Fruit fly (Drosophila melanogaster) whole organism, embryonic: ENCODE data around the gene lin-28.

Source experiments
- ATbp ChIP-seq: fragments of 200-800 bp; sonication (Bioruptor generic); optimal IDR thresholded peaks from 2 replicates; lab custom pipeline; 2017; ENCODE audit warnings: missing biosample characterization, mild to moderate bottlenecking, missing genetic modification characterization, missing genetic modification reagents
- Asciz ChIP-seq: fragments of 200-800 bp; sonication (Bioruptor generic); optimal IDR thresholded peaks from 2 replicates; lab custom pipeline; 2017; ENCODE audit warnings: missing biosample characterization, mild to moderate bottlenecking, missing genetic modification characterization, missing genetic modification reagents
- Atf3 ChIP-seq: fragments of 200-800 bp; sonication (Bioruptor generic); optimal IDR thresholded peaks from 3 replicates; lab custom pipeline; 2016; ENCODE audit warnings: missing biosample characterization, missing genetic modification characterization
- Atf6 ChIP-seq: fragments of 200-800 bp; sonication (Bioruptor generic); IDR thresholded peaks from 2 replicates; pipeline ENCODE4 v1.3.6; 2022; ENCODE audit warnings: missing biosample characterization, missing genetic modification characterization
- CG10209 ChIP-seq: fragments of 200-800 bp; sonication (Bioruptor generic); optimal IDR thresholded peaks from 3 replicates; lab custom pipeline; 2017; ENCODE audit warnings: missing biosample characterization, mild to moderate bottlenecking, missing genetic modification characterization, missing genetic modification reagents
- CG12071 ChIP-seq: fragments of 200-800 bp; sonication (Bioruptor generic); optimal IDR thresholded peaks from 3 replicates; lab custom pipeline; 2018; ENCODE audit warnings: missing biosample characterization, mild to moderate bottlenecking, missing genetic modification characterization
- CG16779 ChIP-seq: fragments of 200-800 bp; sonication (Bioruptor generic); IDR thresholded peaks from 2 replicates; pipeline ENCODE4 v1.3.6; 2022; ENCODE audit warnings: missing biosample characterization, missing genetic modification characterization
- CG18262 ChIP-seq: fragments of 200-800 bp; optimal IDR thresholded peaks from 3 replicates; lab custom pipeline; 2019; ENCODE audit warnings: missing biosample characterization, mild to moderate bottlenecking, missing genetic modification characterization, moderate library complexity
- CG32532 ChIP-seq: fragments of 200-800 bp; sonication (Bioruptor generic); IDR thresholded peaks from 2 replicates; pipeline ENCODE4 v1.3.6; 2022; ENCODE audit warnings: missing biosample characterization, missing genetic modification characterization
- CG32767 ChIP-seq: fragments of 200-800 bp; sonication (Bioruptor generic); IDR thresholded peaks from 2 replicates; pipeline ENCODE4 v1.3.6; 2022; ENCODE audit warnings: missing biosample characterization, missing genetic modification characterization
- CG33557 ChIP-seq: fragments of 200-800 bp; sonication (Bioruptor generic); optimal IDR thresholded peaks from 2 replicates; lab custom pipeline; 2019; ENCODE audit warnings: missing biosample characterization, mild to moderate bottlenecking, missing genetic modification characterization, moderate library complexity
- CG42726 ChIP-seq: fragments of 200-800 bp; sonication (Bioruptor generic); IDR thresholded peaks from 2 replicates; pipeline ENCODE4 v1.3.6; 2022; ENCODE audit warnings: missing biosample characterization, missing genetic modification characterization; ENCODE audit not compliant: partially characterized antibody
- CG5180 ChIP-seq: fragments of 200-800 bp; sonication (Bioruptor generic); optimal IDR thresholded peaks from 3 replicates; lab custom pipeline; 2017; ENCODE audit warnings: missing biosample characterization, missing genetic modification characterization, mild to moderate bottlenecking, moderate library complexity, missing genetic modification reagents
- CG6791 ChIP-seq: fragments of 200-800 bp; sonication (Bioruptor generic); IDR thresholded peaks from 3 replicates; pipeline ENCODE4 v1.3.6; 2022; ENCODE audit warnings: missing biosample characterization, missing genetic modification characterization; ENCODE audit not compliant: partially characterized antibody
- CG6813 ChIP-seq: fragments of 200-800 bp; sonication (Bioruptor generic); optimal IDR thresholded peaks from 2 replicates; lab custom pipeline; 2017; ENCODE audit warnings: missing biosample characterization, missing genetic modification characterization, mild to moderate bottlenecking, moderate library complexity, missing genetic modification reagents
- CG7839 ChIP-seq: fragments of 200-800 bp; sonication (Bioruptor generic); optimal IDR thresholded peaks from 3 replicates; lab custom pipeline; 2018; ENCODE audit warnings: missing biosample characterization, mild to moderate bottlenecking, missing genetic modification characterization, moderate library complexity
- Ets65A ChIP-seq: fragments of 200-800 bp; sonication (Bioruptor generic); peaks from one replicate; lab custom pipeline; 2016; ENCODE audit warnings: missing biosample characterization, missing genetic modification characterization
- HLH4C ChIP-seq: fragments of 200-800 bp; sonication (Bioruptor generic); IDR thresholded peaks from 3 replicates; pipeline ENCODE4 v1.3.6; 2022; ENCODE audit warnings: missing biosample characterization, missing genetic modification characterization; ENCODE audit not compliant: partially characterized antibody
- Mrtf ChIP-seq: fragments of 200-800 bp; sonication (Bioruptor generic); IDR thresholded peaks from 3 replicates; pipeline ENCODE4 v1.3.6; 2022; ENCODE audit warnings: missing biosample characterization, missing genetic modification characterization
- NC2α ChIP-seq: fragments of 200-800 bp; sonication (Bioruptor generic); optimal IDR thresholded peaks from 2 replicates; lab custom pipeline; 2016; ENCODE audit warnings: missing biosample characterization, missing genetic modification characterization
- Opbp ChIP-seq: fragments of 200-800 bp; sonication (Bioruptor generic); IDR thresholded peaks from 3 replicates; pipeline ENCODE4 v1.3.6; 2022; ENCODE audit warnings: missing biosample characterization, missing genetic modification characterization; ENCODE audit not compliant: partially characterized antibody
- Stat92E ChIP-seq, 3 experiments: fragments of >200 bp in 2 of 3; fragments of 200-800 bp in 1 of 3; sonication (Bioruptor generic) in 1 of 3; optimal IDR thresholded peaks; 2 replicates each; lab custom pipeline; 2017 to 2019; ENCODE audit warnings: missing biosample characterization in 3 of 3, missing genetic modification characterization in 3 of 3, mild to moderate bottlenecking in 1 of 3, moderate library complexity in 1 of 3
- amos ChIP-seq: fragments of 200-800 bp; sonication (Bioruptor generic); IDR thresholded peaks from 2 replicates; pipeline ENCODE4 v1.3.6; 2022; ENCODE audit warnings: missing biosample characterization, missing genetic modification characterization; ENCODE audit not compliant: partially characterized antibody
- bbx ChIP-seq: fragments of 200-800 bp; sonication (Bioruptor generic); IDR thresholded peaks from 2 replicates; pipeline ENCODE4 v1.3.6; 2022; ENCODE audit warnings: missing biosample characterization, missing genetic modification characterization; ENCODE audit not compliant: partially characterized antibody
- croc ChIP-seq: fragments of 200-800 bp; sonication (Bioruptor generic); conservative IDR thresholded peaks from 3 replicates; pipeline ENCODE4 v1.3.6; 2022; ENCODE audit warnings: missing biosample characterization, missing genetic modification characterization
- disco-r ChIP-seq: fragments of 200-800 bp; sonication (Bioruptor generic); optimal IDR thresholded peaks from 2 replicates; lab custom pipeline; 2016; ENCODE audit warnings: missing biosample characterization, missing genetic modification characterization
- esg ChIP-seq: fragments of 200-800 bp; sonication (Bioruptor generic); conservative IDR thresholded peaks from 2 replicates; pipeline ENCODE4 v1.3.6; 2022; ENCODE audit warnings: missing biosample characterization, missing genetic modification characterization
- fd102C ChIP-seq: fragments of 200-800 bp; sonication (Bioruptor generic); optimal IDR thresholded peaks from 2 replicates; lab custom pipeline; 2018; ENCODE audit warnings: missing biosample characterization, mild to moderate bottlenecking, missing genetic modification characterization, moderate library complexity
- inv ChIP-seq: fragments of 200-800 bp; sonication (Bioruptor generic); IDR thresholded peaks from 2 replicates; pipeline ENCODE4 v1.3.6; 2022; ENCODE audit warnings: missing biosample characterization, missing genetic modification characterization; ENCODE audit not compliant: partially characterized antibody
- jumu ChIP-seq: fragments of 200-800 bp; sonication (Bioruptor generic); optimal IDR thresholded peaks from 3 replicates; lab custom pipeline; 2016; ENCODE audit warnings: missing biosample characterization, missing genetic modification characterization
- kah ChIP-seq: fragments of 200-800 bp; sonication (Bioruptor generic); optimal IDR thresholded peaks from 2 replicates; lab custom pipeline; 2018; ENCODE audit warnings: missing biosample characterization, mild to moderate bottlenecking, missing genetic modification characterization
- kay ChIP-seq: fragments of 200-800 bp; sonication (Bioruptor generic); optimal IDR thresholded peaks from 2 replicates; lab custom pipeline; 2016; ENCODE audit warnings: missing biosample characterization, missing genetic modification characterization
- lbe ChIP-seq: fragments of 200-800 bp; sonication (Bioruptor generic); optimal IDR thresholded peaks from 2 replicates; lab custom pipeline; 2016; ENCODE audit warnings: missing biosample characterization, mild to moderate bottlenecking, missing genetic modification characterization
- luna ChIP-seq: fragments of 200-800 bp; sonication (Bioruptor generic); optimal IDR thresholded peaks from 2 replicates; lab custom pipeline; 2016; ENCODE audit warnings: missing biosample characterization, missing genetic modification characterization
- odd ChIP-seq: fragments of 200-800 bp; sonication (Bioruptor generic); optimal IDR thresholded peaks from 2 replicates; lab custom pipeline; 2017; ENCODE audit warnings: missing biosample characterization, mild to moderate bottlenecking, missing genetic modification characterization
- pum ChIP-seq: fragments of 200-800 bp; sonication (Bioruptor generic); optimal IDR thresholded peaks from 2 replicates; lab custom pipeline; 2016; ENCODE audit warnings: missing biosample characterization, missing genetic modification characterization
- row ChIP-seq: fragments of 200-800 bp; sonication (Bioruptor generic); IDR thresholded peaks from 3 replicates; pipeline ENCODE4 v1.3.6; 2022; ENCODE audit warnings: missing biosample characterization, missing genetic modification characterization
- run ChIP-seq: fragments of 200-800 bp; sonication (Bioruptor generic); optimal IDR thresholded peaks from 3 replicates; lab custom pipeline; 2018; ENCODE audit warnings: missing biosample characterization, mild to moderate bottlenecking, missing genetic modification characterization
- scrt ChIP-seq: fragments of 200-800 bp; sonication (Bioruptor generic); optimal IDR thresholded peaks from 2 replicates; lab custom pipeline; 2018; ENCODE audit warnings: missing biosample characterization, mild to moderate bottlenecking, missing genetic modification characterization, moderate library complexity
- sima ChIP-seq: fragments of 200-800 bp; sonication (Bioruptor generic); optimal IDR thresholded peaks from 2 replicates; lab custom pipeline; 2016; ENCODE audit warnings: missing biosample characterization, missing genetic modification characterization
- slou ChIP-seq: fragments of 200-800 bp; sonication (Bioruptor generic); optimal IDR thresholded peaks from 3 replicates; lab custom pipeline; 2016; ENCODE audit warnings: missing biosample characterization, missing genetic modification characterization
- sna ChIP-seq: fragments of 200-800 bp; sonication (Bioruptor generic); IDR thresholded peaks from 2 replicates; pipeline ENCODE4 v1.3.6; 2022; ENCODE audit warnings: missing biosample characterization, missing genetic modification characterization; ENCODE audit not compliant: partially characterized antibody
- tap ChIP-seq: fragments of 200-800 bp; optimal IDR thresholded peaks from 3 replicates; lab custom pipeline; 2019; ENCODE audit warnings: missing biosample characterization, mild to moderate bottlenecking, missing genetic modification characterization, moderate library complexity
- tio ChIP-seq: fragments of 200-800 bp; sonication (Bioruptor generic); optimal IDR thresholded peaks from 2 replicates; lab custom pipeline; 2017; ENCODE audit warnings: missing biosample characterization, missing genetic modification characterization, inconsistent platforms
- twi ChIP-seq: fragments of 200-800 bp; optimal IDR thresholded peaks from 2 replicates; lab custom pipeline; 2019; ENCODE audit warnings: missing biosample characterization, mild to moderate bottlenecking, missing genetic modification characterization, moderate library complexity
- wek ChIP-seq: fragments of 200-800 bp; sonication (Bioruptor generic); optimal IDR thresholded peaks from 3 replicates; lab custom pipeline; 2018; ENCODE audit warnings: missing biosample characterization, mild to moderate bottlenecking, missing genetic modification characterization, moderate library complexity
- wor ChIP-seq: fragments of 200-800 bp; sonication (Bioruptor generic); IDR thresholded peaks from 2 replicates; pipeline ENCODE4 v1.3.6; 2022; ENCODE audit warnings: missing biosample characterization, missing genetic modification characterization
- yki ChIP-seq: fragments of >200 bp; optimal IDR thresholded peaks from 3 replicates; lab custom pipeline; 2018
- z ChIP-seq: fragments of 200-800 bp; sonication (Bioruptor generic); IDR thresholded peaks from 3 replicates; pipeline ENCODE4 v1.3.6; 2022; ENCODE audit warnings: missing biosample characterization, missing genetic modification characterization
- zfh1 ChIP-seq: fragments of 200-800 bp; sonication (Bioruptor generic); IDR thresholded peaks from 3 replicates; pipeline ENCODE4 v1.3.6; 2022; ENCODE audit warnings: missing biosample characterization, missing genetic modification characterization

Gene lin-28

DNA sequence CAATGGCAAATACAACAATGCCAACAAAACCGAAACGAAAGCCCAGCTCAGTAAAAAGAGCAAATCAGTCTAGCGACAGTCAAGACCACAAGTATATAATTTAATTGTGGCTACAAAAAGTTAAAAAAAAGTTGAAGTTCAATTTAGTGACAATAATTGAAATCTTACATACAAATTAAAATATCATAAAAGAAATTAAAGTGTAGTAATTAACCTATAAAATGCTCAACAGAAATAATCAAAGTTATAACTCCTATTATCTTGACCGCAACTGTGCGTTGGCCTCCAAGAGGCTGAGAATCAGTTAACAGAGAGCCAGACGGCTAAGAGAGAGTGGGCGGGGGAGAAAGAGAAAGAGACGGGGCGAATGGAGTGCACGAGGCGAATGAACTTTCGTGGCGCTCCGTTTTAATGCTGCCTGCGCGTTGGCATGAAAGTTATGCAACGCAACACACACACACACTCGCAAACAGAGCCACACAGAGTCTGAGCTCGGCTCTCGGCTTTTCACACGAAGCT is 42.7 kb upstream of the lin-28 start (continued):
- TF ChIP-seq wek (GFP tag; lab: Kevin White, UChicago): peak; percentile 56
- no peak for TF ChIP-seq CG16779 (GFP tag; lab: Robert Waterston, UW)
- TF ChIP-seq kay (GFP tag; lab: Kevin White, UChicago): peak; percentile 37
- peak; percentile 73 for TF ChIP-seq run (tag; lab: Kevin White, UChicago)
- TF ChIP-seq tap (tag; lab: Kevin White, UChicago): peak; percentile 82
- TF ChIP-seq kah (GFP tag; lab: Kevin White, UChicago): peak; percentile 63
- TF ChIP-seq zfh1 (GFP tag; lab: Robert Waterston, UW): 0 out of 3 replicates have a peak, but pooled peaks have one; percentile 23
- TF ChIP-seq NC2α (GFP tag; lab: Kevin White, UChicago): peak; percentile 17
- TF ChIP-seq ATbp (GFP tag; lab: Kevin White, UChicago): peak; percentile 82
- peak; percentile 86 for TF ChIP-seq Ets65A (GFP tag; lab: Kevin White, UChicago)
- TF ChIP-seq CG32532 (GFP tag; lab: Robert Waterston, UW): no peak
- TF ChIP-seq Atf6 (GFP tag; lab: Robert Waterston, UW): peak; percentile 41; the same call in 1 of the 2 replicates
- peak in 1 of 3 experiments; percentile 83 for TF ChIP-seq Stat92E (GFP tag; optimal IDR thresholded peaks at IDR 0.05; lab: Kevin White, UChicago)
- peak; percentile 78 for TF ChIP-seq croc (GFP tag; lab: Robert Waterston, UW)
- no peak for TF ChIP-seq CG6791 (GFP tag; lab: Robert Waterston, UW)
- peak; percentile 66 for TF ChIP-seq CG32767 (GFP tag; lab: Robert Waterston, UW)
- peak; percentile 65 for TF ChIP-seq CG10209 (GFP tag; lab: Kevin White, UChicago)
- peak; percentile 77 for TF ChIP-seq esg (GFP tag; lab: Robert Waterston, UW)
- 0 out of 3 replicates have a peak, but pooled peaks have one; percentile 20 for TF ChIP-seq z (GFP tag; lab: Robert Waterston, UW)
- peak; percentile 83 for TF ChIP-seq Asciz (GFP tag; lab: Kevin White, UChicago)
- peak; percentile 60 for TF ChIP-seq pum (GFP tag; lab: Kevin White, UChicago)
- TF ChIP-seq wor (GFP tag; lab: Robert Waterston, UW): peak; percentile 65
- TF ChIP-seq scrt (GFP tag; lab: Kevin White, UChicago): peak; percentile 67
- TF ChIP-seq luna (GFP tag; lab: Kevin White, UChicago): no peak
- TF ChIP-seq row (GFP tag; lab: Robert Waterston, UW): peak; percentile 84
- TF ChIP-seq Atf3 (GFP tag; lab: Kevin White, UChicago): no peak
- no peak for TF ChIP-seq HLH4C (GFP tag; lab: Robert Waterston, UW)
- TF ChIP-seq amos: no peak
- no peak for TF ChIP-seq CG42726
- no peak for TF ChIP-seq sna (GFP tag; lab: Robert Waterston, UW)
- TF ChIP-seq inv (GFP tag; lab: Robert Waterston, UW): no peak
- TF ChIP-seq CG7839 (tag; lab: Kevin White, UChicago): peak; percentile 82
- TF ChIP-seq CG12071: no peak
- TF ChIP-seq Mrtf: no peak
- no peak for TF ChIP-seq yki
- TF ChIP-seq CG33557 (GFP tag; lab: Kevin White, UChicago): peak; percentile 90
- peak; percentile 83 for TF ChIP-seq lbe (GFP tag; lab: Kevin White, UChicago)
- TF ChIP-seq jumu (GFP tag; lab: Kevin White, UChicago): peak; percentile 50
- TF ChIP-seq CG5180 (GFP tag; lab: Kevin White, UChicago): peak; percentile 69
- TF ChIP-seq bbx (GFP tag; lab: Robert Waterston, UW): no peak
- no peak for TF ChIP-seq fd102C (GFP tag; lab: Kevin White, UChicago)
- TF ChIP-seq tio: peak; percentile 68
- TF ChIP-seq odd: peak; percentile 74
- peak; percentile 24 for TF ChIP-seq disco-r (GFP tag; lab: Kevin White, UChicago)
- TF ChIP-seq twi (tag; lab: Kevin White, UChicago): peak; percentile 83
- peak; percentile 75 for TF ChIP-seq CG6813 (GFP tag; lab: Kevin White, UChicago)
- no peak for TF ChIP-seq Opbp (GFP tag; lab: Robert Waterston, UW)
- TF ChIP-seq CG18262 (tag; lab: Kevin White, UChicago): peak; percentile 94
- TF ChIP-seq slou: no peak
- TF ChIP-seq sima: no peak
